Worm (Caenorhabditis elegans): ENCODE results near the gene gldc-1.
A peak's percentile ranks its signal among the peaks of the same experiment; 100 is the strongest.
"Not testable (repeated sequence)": the region's sequence is repeated elsewhere in the genome, so short reads cannot be mapped to it uniquely, and the experiment has no call there.

Gene gldc-1

DNA sequence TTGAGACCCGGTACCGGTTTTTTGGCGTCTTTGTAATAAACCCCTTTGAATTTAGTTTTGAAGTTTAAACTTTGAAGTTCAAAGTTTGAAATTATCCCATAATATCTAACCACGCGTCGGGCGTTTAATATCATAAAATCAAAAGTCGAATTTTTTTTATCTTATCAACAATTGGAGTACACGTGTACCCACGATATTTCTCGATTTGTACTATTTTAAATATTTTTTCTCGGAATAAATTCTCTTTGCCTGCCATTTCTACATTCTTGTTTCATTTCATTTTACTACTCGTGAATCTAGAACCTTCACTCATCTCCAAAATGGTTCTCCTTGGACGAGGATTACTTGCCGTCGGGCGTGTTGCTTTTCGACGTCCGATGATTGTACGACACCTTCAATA lies at the start of gene gldc-1:
TSS of gene gldc-1 (plus strand) at position 301 of the 400 bp plus-strand sequence.
- TF ChIP-seq drap-1 (GFP tag; optimal IDR thresholded peaks at IDR 0.05) (no peak), blmp-1 (tag; optimal IDR thresholded peaks at IDR 0.05) (no peak), elt-3 (tag; optimal IDR thresholded peaks at IDR 0.05) (no peak), unc-39 (tag; optimal IDR thresholded peaks at IDR 0.05) (no peak), nhr-76 (tag; optimal IDR thresholded peaks at IDR 0.05) (no peak), elt-1 (tag; optimal IDR thresholded peaks at IDR 0.05; ENCODE audit: borderline replicate concordance, insufficient read depth) (no peak), tbx-8 (GFP tag; optimal IDR thresholded peaks at IDR 0.05) (no peak), snpc-4 (tag; optimal IDR thresholded peaks at IDR 0.05) (no peak), ceh-43 (GFP tag; optimal IDR thresholded peaks at IDR 0.05) (no peak), lin-32 (GFP tag; optimal IDR thresholded peaks at IDR 0.05) (no peak), zip-8 (tag; optimal IDR thresholded peaks at IDR 0.05) (no peak), hlh-1 (tag; optimal IDR thresholded peaks at IDR 0.05) (no peak)

DNA sequence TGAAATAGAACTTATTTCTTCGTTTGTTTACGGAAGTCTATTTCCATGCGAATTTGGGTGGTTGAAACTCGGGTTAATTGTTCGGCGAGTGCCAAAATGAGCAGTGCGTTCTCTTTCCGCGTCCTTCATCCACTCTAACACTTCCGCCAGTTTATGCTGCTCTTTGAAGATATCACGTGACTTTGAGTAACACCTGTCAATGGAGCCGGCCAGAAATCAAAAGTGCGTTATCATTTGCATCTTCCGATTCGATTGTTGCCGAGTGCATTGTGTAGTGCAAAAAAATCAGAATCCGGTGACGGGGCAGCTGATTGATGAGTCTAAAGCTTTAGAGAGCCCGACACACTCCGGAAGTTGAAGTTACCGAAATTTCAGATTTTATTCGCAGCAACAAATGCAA lies 49.2 kb upstream of the gldc-1 start:
- TF ChIP-seq unc-62 (GFP tag; optimal IDR thresholded peaks at IDR 0.05) (peak; percentile 58), hlh-1 (tag; optimal IDR thresholded peaks at IDR 0.05) (peak; percentile 51), sem-2 (GFP tag; optimal IDR thresholded peaks at IDR 0.05) (no peak), ceh-43 (GFP tag; optimal IDR thresholded peaks at IDR 0.05) (no peak), nhr-12 (tag; optimal IDR thresholded peaks at IDR 0.05) (no peak), lin-13 (tag; optimal IDR thresholded peaks at IDR 0.05) (no peak)

DNA sequence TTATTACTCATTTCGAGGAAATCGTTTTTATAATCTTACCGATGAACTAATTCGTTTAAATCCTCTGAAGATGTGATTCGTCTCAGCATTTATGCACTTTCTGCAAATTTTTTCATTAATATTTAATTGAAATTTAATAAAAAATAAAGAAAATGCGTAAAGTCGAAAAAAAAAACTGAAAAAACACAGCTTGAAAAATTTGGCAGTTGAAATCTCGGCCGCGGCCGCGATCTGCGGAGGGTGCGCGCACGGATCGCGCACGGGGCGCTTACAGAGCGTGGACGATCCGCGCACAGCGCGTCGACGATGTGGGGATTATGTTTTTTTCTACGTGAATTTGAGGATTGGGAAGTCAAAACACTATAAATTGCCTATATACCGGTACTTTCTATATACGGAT lies 41.3 kb upstream of the gldc-1 start, which contains the start of gene ZK84.4:
TSS of gene ZK84.4 (minus strand) at position 101 of the 400 bp plus-strand sequence.
- TF ChIP-seq M03D4.4, lsy-2, mls-2 (tag; optimal IDR thresholded peaks at IDR 0.05): not testable (repeated sequence)

DNA sequence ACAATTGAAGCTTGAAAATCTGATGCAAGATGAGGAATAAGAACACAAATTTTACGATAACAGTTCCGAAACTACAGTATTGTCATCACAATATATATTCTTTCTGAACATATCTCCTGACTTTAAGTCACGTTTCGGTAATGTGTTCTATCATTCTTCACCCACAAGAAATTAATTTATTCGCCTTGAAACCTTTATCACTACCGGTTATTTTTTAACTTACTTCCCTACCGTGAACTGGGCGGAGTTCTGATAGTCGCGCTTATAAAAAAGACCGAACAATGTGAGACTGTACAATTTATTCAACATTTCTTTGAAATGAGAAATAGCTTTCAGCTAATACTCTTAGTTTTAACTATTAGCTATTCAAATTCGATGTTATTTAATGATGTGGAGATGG lies 39.7 kb upstream of the gldc-1 start, which contains the start of gene ins-20:
TSS of gene ins-20 (plus strand) at position 301 of the 400 bp plus-strand sequence.
- TF ChIP-seq mls-2 (tag; optimal IDR thresholded peaks at IDR 0.05), result no peak
- TF ChIP-seq ham-2 (GFP tag; optimal IDR thresholded peaks at IDR 0.05), result no peak
- TF ChIP-seq drap-1 (GFP tag; optimal IDR thresholded peaks at IDR 0.05), result no peak
- TF ChIP-seq snpc-4 (tag; optimal IDR thresholded peaks at IDR 0.05), result no peak
- no peak for TF ChIP-seq elt-1 (tag; optimal IDR thresholded peaks at IDR 0.05; ENCODE audit: borderline replicate concordance, insufficient read depth)
- no peak for TF ChIP-seq sem-2 (GFP tag; optimal IDR thresholded peaks at IDR 0.05)
- TF ChIP-seq nhr-12 (tag; optimal IDR thresholded peaks at IDR 0.05), result no peak
- no peak for TF ChIP-seq pha-4 (tag; optimal IDR thresholded peaks at IDR 0.05)
- TF ChIP-seq unc-62 (GFP tag; optimal IDR thresholded peaks at IDR 0.05), result no peak
- TF ChIP-seq ceh-83 (GFP tag; optimal IDR thresholded peaks at IDR 0.05), result no peak
- TF ChIP-seq sptf-1 (tag; optimal IDR thresholded peaks at IDR 0.05), result no peak
- no peak for TF ChIP-seq tbx-8 (GFP tag; optimal IDR thresholded peaks at IDR 0.05)
- TF ChIP-seq ces-1 (GFP tag; optimal IDR thresholded peaks at IDR 0.05), result no peak
- TF ChIP-seq ceh-43 (GFP tag; optimal IDR thresholded peaks at IDR 0.05), result no peak

DNA sequence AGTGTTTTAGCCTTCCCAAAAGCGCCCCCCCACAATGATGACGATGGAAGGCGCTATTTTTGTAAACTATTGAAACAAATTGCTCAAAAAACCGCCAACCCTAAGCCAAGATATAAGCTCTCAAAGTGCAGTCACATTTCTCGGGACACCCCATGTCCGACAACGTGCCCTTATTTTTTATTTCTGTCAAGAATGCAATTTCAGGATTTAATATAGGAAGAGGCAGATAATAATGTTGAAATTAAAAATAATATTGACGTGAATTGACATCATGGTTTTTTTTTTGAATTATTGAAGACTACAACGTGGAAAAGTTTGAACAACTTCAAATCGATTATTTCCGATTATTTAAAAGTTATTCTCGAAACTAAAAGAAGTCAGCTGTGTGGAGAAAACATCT lies 36.2 kb upstream of the gldc-1 start, which contains the start of gene ZK84.2:
TSS of gene ZK84.2 (plus strand) at position 301 of the 400 bp plus-strand sequence.
- not testable (repeated sequence) for TF ChIP-seq mep-1, nhr-28, nhr-2 (tag; optimal IDR thresholded peaks at IDR 0.05)

- TF ChIP-seq lsy-2 (tag; optimal IDR thresholded peaks at IDR 0.05), result no peak
- TF ChIP-seq lin-32 (GFP tag; optimal IDR thresholded peaks at IDR 0.05), result no peak
- no peak for TF ChIP-seq drap-1 (GFP tag; optimal IDR thresholded peaks at IDR 0.05)
- TF ChIP-seq sem-2 (GFP tag; optimal IDR thresholded peaks at IDR 0.05), result no peak
- TF ChIP-seq nhr-2 (tag; optimal IDR thresholded peaks at IDR 0.05), result no peak
- TF ChIP-seq ceh-39 (tag; optimal IDR thresholded peaks at IDR 0.05), result no peak
- TF ChIP-seq mab-5 (tag; optimal IDR thresholded peaks at IDR 0.05), result no peak
- TF ChIP-seq nhr-28 (tag; optimal IDR thresholded peaks at IDR 0.05), result no peak
- TF ChIP-seq mls-2 (tag; optimal IDR thresholded peaks at IDR 0.05), result no peak
- no peak for TF ChIP-seq elt-3 (tag; optimal IDR thresholded peaks at IDR 0.05)
- TF ChIP-seq nhr-237 (tag; optimal IDR thresholded peaks at IDR 0.05), result no peak
- no peak for TF ChIP-seq lin-13 (tag; optimal IDR thresholded peaks at IDR 0.05)
- TF ChIP-seq unc-62 (GFP tag; optimal IDR thresholded peaks at IDR 0.05), result no peak
- no peak for TF ChIP-seq ztf-11 (tag; optimal IDR thresholded peaks at IDR 0.05)
- TF ChIP-seq mep-1 (tag; optimal IDR thresholded peaks at IDR 0.05), result no peak
- TF ChIP-seq nhr-76 (tag; optimal IDR thresholded peaks at IDR 0.05), result no peak
- TF ChIP-seq unc-39 (tag; optimal IDR thresholded peaks at IDR 0.05), result no peak
- TF ChIP-seq snpc-4 (tag; optimal IDR thresholded peaks at IDR 0.05), result no peak
- TF ChIP-seq sptf-1 (tag; optimal IDR thresholded peaks at IDR 0.05), result no peak
Measured at ce11 chrII:6016410-6016809, 33.8 kb upstream of the gldc-1 start, which contains the start of gene ZK84.5. Gene ZK84.5, minus strand, starts transcription at chrII:6016510.
